Fruit fly (Drosophila melanogaster) S2 (cell line): ENCODE measurements around the gene CG10616.

ENCODE experiments used
- CG8478 ChIP-seq: fragments of >200 bp; optimal IDR thresholded peaks from 2 replicates; lab custom pipeline; 2018
- CTCF ChIP-seq, 2 experiments: fragments of >200 bp; optimal IDR thresholded peaks; 2 replicates each; lab custom pipeline; 2018

The CG10616 gene

dm6 chr3L:12503865-12504650, 32.5 kb downstream of the CG10616 start, which contains the start of the genes CG10646 and vih:
Gene CG10646, minus strand, starts transcription at chr3L:12503894.
Gene vih, plus strand, starts transcription at chr3L:12504292.
- no peak for TF ChIP-seq CTCF (optimal IDR thresholded peaks at IDR 0.05; lab: Kevin White, UChicago)
- TF ChIP-seq CG8478 (lab: Kevin White, UChicago), result no peak

DNA sequence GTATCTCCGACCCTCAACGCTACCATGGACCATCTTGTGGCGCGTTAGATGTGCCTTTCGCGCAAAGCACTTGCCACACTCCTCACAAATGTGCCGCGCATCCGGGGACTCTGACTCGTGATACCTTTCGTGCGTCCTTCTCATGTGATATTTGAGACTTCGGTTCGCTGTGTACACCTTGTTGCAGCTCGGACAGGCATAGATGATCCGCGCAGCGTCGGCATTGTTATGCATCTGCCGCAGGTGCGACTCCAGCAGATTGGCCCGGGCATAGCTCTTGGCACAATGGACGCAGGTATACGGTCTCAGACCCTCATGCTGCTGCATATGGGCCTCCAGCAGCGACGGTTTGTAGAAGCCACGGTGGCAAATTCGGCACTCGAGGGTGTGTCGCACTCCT, 34.5 kb downstream of the CG10616 start:
- TF ChIP-seq CTCF (optimal IDR thresholded peaks at IDR 0.05; lab: Kevin White, UChicago) (no peak), CG8478 (lab: Kevin White, UChicago) (no peak)

dm6 chr3L:12506963-12507552, 35.5 kb downstream of the CG10616 start:
- TF ChIP-seq CTCF (optimal IDR thresholded peaks at IDR 0.05; lab: Kevin White, UChicago) (no peak), CG8478 (lab: Kevin White, UChicago) (no peak)

DNA sequence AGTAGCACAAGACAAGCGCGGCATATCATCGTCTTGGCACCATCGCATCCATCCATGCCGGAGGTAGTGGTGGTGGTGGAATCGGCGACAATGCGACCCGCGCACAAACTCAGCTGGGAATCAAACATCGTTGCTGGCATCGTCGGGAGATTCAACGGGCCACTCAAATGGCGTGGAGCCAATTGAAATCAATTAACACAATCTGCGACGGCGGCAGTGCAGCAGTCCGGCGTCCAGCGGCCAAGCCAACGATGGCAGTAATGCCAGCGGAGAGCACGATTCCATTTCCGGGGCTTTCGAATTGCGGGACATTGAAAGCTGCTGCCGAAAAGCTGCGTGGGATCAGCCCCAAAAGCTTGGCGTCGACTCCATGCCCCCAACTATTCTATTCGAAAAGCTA, 36.0 kb downstream of the CG10616 start, which contains the start of gene CG10654:
TSS of gene CG10654 (minus strand) at position 270 of the 400 bp plus-strand sequence.
- TF ChIP-seq CG8478 (lab: Kevin White, UChicago) (no peak), CTCF (optimal IDR thresholded peaks at IDR 0.05; lab: Kevin White, UChicago) (no peak)

DNA sequence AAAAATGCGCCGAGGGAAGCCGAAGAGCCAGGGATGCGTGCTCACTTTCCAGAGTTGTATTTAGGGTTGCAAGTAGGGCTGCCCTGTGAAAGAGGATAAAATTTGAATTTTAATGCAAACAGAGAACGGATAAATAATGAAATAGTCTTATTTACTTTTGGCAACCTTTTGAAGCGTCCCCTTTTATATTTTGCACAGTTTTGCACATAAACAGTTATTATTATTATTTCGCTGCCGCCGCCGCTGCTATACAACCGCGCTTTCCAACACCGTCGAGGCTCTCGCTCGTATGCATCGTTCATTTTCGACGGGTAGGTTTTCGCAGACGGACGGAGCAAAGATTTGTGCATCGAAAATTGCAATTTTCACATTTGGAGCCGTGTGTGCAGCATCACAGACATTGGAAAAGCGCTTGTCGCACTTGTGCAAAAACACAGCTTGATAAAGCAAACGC, 43.3 kb downstream of the CG10616 start, which contains the start of the genes sti and tral:
TSS of gene sti (minus strand) at position 54 of the 454 bp plus-strand sequence.
TSS of gene tral (plus strand) at position 298 of the 454 bp plus-strand sequence.
- no peak for TF ChIP-seq CTCF (optimal IDR thresholded peaks at IDR 0.05; lab: Kevin White, UChicago)
- TF ChIP-seq CG8478 (lab: Kevin White, UChicago), result no peak

DNA sequence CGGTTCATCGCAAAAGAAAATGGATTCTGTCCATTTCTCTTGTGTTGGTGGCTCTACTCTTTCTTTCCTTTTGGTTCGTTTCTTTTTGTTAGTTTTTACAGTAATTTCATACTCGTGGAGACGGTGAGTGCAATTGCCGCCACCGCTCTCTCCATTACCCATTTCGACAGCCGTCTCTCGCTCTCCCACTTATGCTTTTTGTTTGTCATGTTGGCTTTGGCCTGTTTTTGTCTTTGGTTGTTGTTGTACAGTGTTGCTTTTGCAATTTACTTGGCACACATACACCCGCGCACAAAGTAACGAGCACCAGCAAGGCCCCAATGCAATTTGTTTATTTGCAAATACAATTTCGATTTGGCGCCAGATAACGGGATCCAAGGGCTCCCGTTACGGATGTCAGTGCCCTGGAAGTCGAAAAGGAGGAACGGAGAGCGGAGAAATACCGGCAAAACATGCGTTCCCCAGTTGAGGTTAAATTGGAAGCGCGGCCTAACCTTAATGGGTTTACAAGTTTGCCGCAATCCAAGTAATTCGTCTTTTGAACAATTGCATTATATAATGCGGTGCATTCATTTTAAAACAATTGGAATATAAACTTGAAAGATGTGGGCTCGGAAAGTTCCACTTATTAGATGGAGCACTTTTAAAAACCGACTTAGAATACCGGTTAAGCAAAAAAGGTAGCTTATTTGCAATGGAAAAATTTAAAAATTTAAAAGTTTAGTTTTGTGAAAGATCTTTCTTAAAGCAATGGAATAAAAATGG, 44.3 kb downstream of the CG10616 start:
- no peak for TF ChIP-seq CTCF (optimal IDR thresholded peaks at IDR 0.05; lab: Kevin White, UChicago)
- no peak for TF ChIP-seq CG8478 (lab: Kevin White, UChicago)

DNA sequence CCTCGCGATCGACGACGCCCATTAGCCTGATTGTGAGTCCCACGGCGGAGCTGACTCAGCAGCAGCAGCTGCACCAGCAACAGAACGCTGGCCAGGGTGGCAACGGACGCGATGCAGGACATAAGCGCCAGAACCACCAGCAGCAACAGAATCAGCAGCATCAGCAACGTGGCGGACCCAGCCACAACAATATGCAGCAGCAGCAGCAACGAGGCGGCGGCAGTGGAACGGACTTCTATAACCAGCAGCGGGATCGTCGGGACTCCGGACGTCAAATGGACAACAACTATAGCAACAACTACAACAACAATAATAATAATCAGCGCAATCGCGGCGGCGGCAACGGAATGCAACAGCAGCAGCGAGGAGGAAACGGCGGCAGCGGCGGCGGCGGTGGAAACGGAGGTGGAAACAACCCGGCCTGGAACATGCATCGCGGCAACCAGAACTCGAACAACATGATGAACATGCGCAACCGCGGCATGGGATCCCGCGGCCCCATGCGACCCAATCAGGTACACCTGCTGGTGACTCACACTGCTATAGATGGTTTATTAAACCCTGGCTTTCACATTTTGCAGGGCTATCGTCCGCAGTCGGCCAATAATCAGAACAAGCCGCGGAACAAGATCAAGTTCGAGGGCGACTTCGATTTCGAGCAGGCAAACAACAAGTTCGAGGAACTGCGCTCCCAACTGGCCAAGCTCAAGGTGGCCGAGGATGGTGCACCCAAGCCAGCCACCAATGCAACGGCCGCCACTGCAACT, 46.1 kb downstream of the CG10616 start:
- TF ChIP-seq CG8478 (lab: Kevin White, UChicago) (no peak), CTCF (optimal IDR thresholded peaks at IDR 0.05; lab: Kevin White, UChicago) (no peak)

DNA sequence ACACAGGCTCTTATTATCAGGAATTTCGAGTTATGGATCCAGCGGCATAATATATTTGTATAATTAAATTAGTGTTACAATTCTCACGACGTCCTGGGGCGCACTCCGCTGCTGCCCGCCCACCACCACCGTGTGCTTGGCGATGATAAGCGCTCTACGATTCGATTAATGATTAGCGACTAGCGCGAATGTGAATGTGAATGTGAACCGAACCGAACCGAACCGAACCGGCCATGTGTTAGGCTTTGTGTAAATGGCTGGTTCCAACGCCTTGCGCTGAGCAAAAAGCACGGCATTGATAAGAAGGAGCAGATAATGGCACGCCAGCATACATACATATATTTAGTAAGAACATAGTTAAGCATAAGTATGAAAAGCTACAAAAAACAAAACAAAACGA, 47.8 kb downstream of the CG10616 start:
- TF ChIP-seq CG8478 (lab: Kevin White, UChicago), result no peak
- TF ChIP-seq CTCF (optimal IDR thresholded peaks at IDR 0.05; lab: Kevin White, UChicago), result no peak

DNA sequence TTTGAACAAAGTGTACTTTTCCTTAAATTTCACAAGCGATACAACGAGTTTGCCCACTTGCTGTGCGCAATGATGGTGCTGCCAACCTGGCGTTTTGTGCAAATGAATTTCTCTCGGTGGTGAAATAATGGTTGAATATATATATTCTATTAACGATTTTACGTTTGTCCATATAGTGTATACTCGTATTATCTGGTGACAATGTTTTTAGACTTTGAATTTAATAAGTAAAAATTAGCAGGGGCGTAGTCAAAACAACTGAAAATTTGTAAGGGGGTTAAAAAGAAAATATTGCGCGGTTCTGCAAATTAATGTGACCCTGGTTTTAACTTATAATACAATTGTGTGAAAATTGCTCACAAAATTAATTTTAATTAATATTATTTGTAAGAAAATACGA, 52.4 kb downstream of the CG10616 start, which contains the start of the genes ver and Gcn5:
TSS of gene ver (plus strand) at position 47 of the 400 bp plus-strand sequence.
TSS of gene Gcn5 (minus strand) at position 74 of the 400 bp plus-strand sequence.
- no peak for TF ChIP-seq CG8478 (lab: Kevin White, UChicago)
- TF ChIP-seq CTCF (optimal IDR thresholded peaks at IDR 0.05; lab: Kevin White, UChicago), result no peak
